Fruit fly (Drosophila melanogaster): ENCODE data around the gene CG4408.

dm6 chr3R:23359420-23359819, 4.0 kb downstream of the CG4408 start:
- TF ChIP-seq CG8159 (tag; optimal IDR thresholded peaks at IDR 0.05), result no peak
- TF ChIP-seq CG10348 (GFP tag; IDR thresholded peaks at IDR 0.05), result no peak
